Fruit fly (Drosophila melanogaster) whole organism, prepupa: Measurements from ENCODE around the gene pum.

ENCODE experiments used
- Blimp-1 ChIP-seq: fragments of 200-800 bp; sonication (Bioruptor generic); optimal IDR thresholded peaks from 3 replicates; lab custom pipeline; 2017; ENCODE audit warnings: missing biosample characterization, missing genetic modification characterization, mild to moderate bottlenecking, moderate library complexity, missing genetic modification reagents
- CG10631 ChIP-seq: fragments of 200-800 bp; sonication (Bioruptor generic); optimal IDR thresholded peaks from 2 replicates; lab custom pipeline; 2016; ENCODE audit warnings: missing biosample characterization, missing genetic modification characterization
- CG11762 ChIP-seq: fragments of 200-800 bp; sonication (Bioruptor generic); optimal IDR thresholded peaks from 3 replicates; lab custom pipeline; 2016; ENCODE audit warnings: missing biosample characterization, missing genetic modification characterization; ENCODE audit not compliant: insufficient read depth
- CG15336 ChIP-seq: fragments of 200-800 bp; sonication (Bioruptor generic); IDR thresholded peaks from 2 replicates; pipeline ENCODE4 v1.3.6; 2022; ENCODE audit warnings: missing biosample characterization, missing genetic modification characterization
- CG1621 ChIP-seq: fragments of 200-800 bp; sonication (Bioruptor generic); optimal IDR thresholded peaks from 3 replicates; lab custom pipeline; 2018; ENCODE audit warnings: missing biosample characterization, mild to moderate bottlenecking, missing genetic modification characterization
- CG16779 ChIP-seq: fragments of 200-800 bp; sonication (Bioruptor generic); optimal IDR thresholded peaks from 3 replicates; lab custom pipeline; 2017; ENCODE audit warnings: missing biosample characterization, mild to moderate bottlenecking, missing genetic modification characterization
- CG32006 ChIP-seq: fragments of 200-800 bp; sonication (Bioruptor generic); optimal IDR thresholded peaks from 3 replicates; lab custom pipeline; 2017; ENCODE audit warnings: missing biosample characterization, mild to moderate bottlenecking, missing genetic modification characterization
- CG34406 ChIP-seq: fragments of 200-800 bp; sonication (Bioruptor generic); optimal IDR thresholded peaks from 3 replicates; lab custom pipeline; 2016; ENCODE audit warnings: missing biosample characterization, missing genetic modification characterization
- CG6163 ChIP-seq: fragments of 200-800 bp; sonication (Bioruptor generic); IDR thresholded peaks from 3 replicates; pipeline ENCODE4 v1.3.6; 2022; ENCODE audit warnings: missing biosample characterization, missing genetic modification characterization
- CG6276 ChIP-seq: fragments of 200-800 bp; sonication (Bioruptor generic); optimal IDR thresholded peaks from 2 replicates; lab custom pipeline; 2017; ENCODE audit warnings: missing biosample characterization, mild to moderate bottlenecking, missing genetic modification characterization
- CG6792 ChIP-seq: fragments of 200-800 bp; sonication (Bioruptor generic); optimal IDR thresholded peaks from 3 replicates; lab custom pipeline; 2016; ENCODE audit warnings: missing biosample characterization, missing genetic modification characterization
- CG6854 ChIP-seq: fragments of 200-800 bp; sonication (Bioruptor generic); optimal IDR thresholded peaks from 2 replicates; lab custom pipeline; 2017; ENCODE audit warnings: missing biosample characterization, mild to moderate bottlenecking, missing genetic modification characterization
- CG8119 ChIP-seq: fragments of 200-800 bp; sonication (Bioruptor generic); IDR thresholded peaks from 3 replicates; pipeline ENCODE4 v1.3.6; 2022; ENCODE audit warnings: missing biosample characterization, missing genetic modification characterization
- CG8319 ChIP-seq: fragments of 200-800 bp; sonication (Bioruptor generic); optimal IDR thresholded peaks from 3 replicates; lab custom pipeline; 2016; ENCODE audit warnings: missing biosample characterization, missing genetic modification characterization
- CG8632 ChIP-seq: fragments of 200-800 bp; sonication (Bioruptor generic); optimal IDR thresholded peaks from 3 replicates; lab custom pipeline; 2016; ENCODE audit warnings: missing biosample characterization, missing genetic modification characterization
- CG9139 ChIP-seq: fragments of 200-800 bp; sonication (Bioruptor generic); optimal IDR thresholded peaks from 3 replicates; lab custom pipeline; 2017; ENCODE audit warnings: missing biosample characterization, mild to moderate bottlenecking, missing genetic modification characterization
- Eip78C ChIP-seq: fragments of 200-800 bp; sonication (Bioruptor generic); peaks from one replicate; lab custom pipeline; 2016; ENCODE audit warnings: missing biosample characterization, missing genetic modification characterization
- Eip93F ChIP-seq: fragments of 200-800 bp; sonication (Bioruptor generic); optimal IDR thresholded peaks from 2 replicates; lab custom pipeline; 2016; ENCODE audit warnings: missing biosample characterization, mild to moderate bottlenecking, missing genetic modification characterization
- Ets21C ChIP-seq: fragments of 200-800 bp; sonication (Bioruptor generic); optimal IDR thresholded peaks from 3 replicates; lab custom pipeline; 2016; ENCODE audit warnings: missing biosample characterization, missing genetic modification characterization
- Ets96B ChIP-seq: fragments of 200-800 bp; optimal IDR thresholded peaks from 2 replicates; lab custom pipeline; 2019; ENCODE audit warnings: missing biosample characterization, mild to moderate bottlenecking, missing genetic modification characterization, moderate library complexity
- Hr38 ChIP-seq: sonication (Bioruptor generic); optimal IDR thresholded peaks from 2 replicates; lab custom pipeline; 2016; ENCODE audit warnings: missing biosample characterization, missing genetic modification characterization
- Hr39 ChIP-seq: fragments of 200-800 bp; sonication (Bioruptor generic); optimal IDR thresholded peaks from 2 replicates; lab custom pipeline; 2016; ENCODE audit warnings: missing biosample characterization, missing genetic modification characterization
- Hr4 ChIP-seq: fragments of 200-800 bp; sonication (Bioruptor generic); optimal IDR thresholded peaks from 3 replicates; lab custom pipeline; 2016; ENCODE audit warnings: missing biosample characterization, missing genetic modification characterization
- Lpt ChIP-seq: fragments of 200-800 bp; sonication (Bioruptor generic); optimal IDR thresholded peaks from 3 replicates; lab custom pipeline; 2016; ENCODE audit warnings: missing biosample characterization, missing genetic modification characterization
- Met ChIP-seq: fragments of 200-800 bp; sonication (Bioruptor generic); optimal IDR thresholded peaks from 3 replicates; lab custom pipeline; 2016; ENCODE audit warnings: missing biosample characterization, missing genetic modification characterization
- OdsH ChIP-seq: fragments of 200-800 bp; sonication (Bioruptor generic); optimal IDR thresholded peaks from 3 replicates; lab custom pipeline; 2016; ENCODE audit warnings: missing biosample characterization, missing genetic modification characterization
- Sox102F ChIP-seq: fragments of 200-800 bp; sonication (Bioruptor generic); optimal IDR thresholded peaks from 2 replicates; lab custom pipeline; 2016; ENCODE audit warnings: missing biosample characterization, mild to moderate bottlenecking, missing genetic modification characterization
- Sox14 ChIP-seq: fragments of 200-800 bp; sonication (Bioruptor generic); optimal IDR thresholded peaks from 3 replicates; lab custom pipeline; 2016; ENCODE audit warnings: missing biosample characterization, missing genetic modification characterization
- Sox15 ChIP-seq: fragments of 200-800 bp; sonication (Bioruptor generic); optimal IDR thresholded peaks from 3 replicates; lab custom pipeline; 2016; ENCODE audit warnings: missing biosample characterization, missing genetic modification characterization
- achi ChIP-seq: fragments of 200-800 bp; sonication (Bioruptor generic); optimal IDR thresholded peaks from 3 replicates; lab custom pipeline; 2016; ENCODE audit warnings: missing biosample characterization, missing genetic modification characterization
- acj6 ChIP-seq: fragments of 200-800 bp; sonication (Bioruptor generic); optimal IDR thresholded peaks from 3 replicates; lab custom pipeline; 2016; ENCODE audit warnings: missing biosample characterization, missing genetic modification characterization
- cyc ChIP-seq: fragments of 200-800 bp; sonication (Bioruptor generic); optimal IDR thresholded peaks from 3 replicates; lab custom pipeline; 2016; ENCODE audit warnings: missing biosample characterization, missing genetic modification characterization
- dac ChIP-seq: fragments of 200-800 bp; sonication (Bioruptor generic); optimal IDR thresholded peaks from 2 replicates; lab custom pipeline; 2017; ENCODE audit warnings: missing biosample characterization, mild to moderate bottlenecking, missing genetic modification characterization
- dsx ChIP-seq: fragments of 200-800 bp; optimal IDR thresholded peaks from 3 replicates; lab custom pipeline; 2019; ENCODE audit warnings: missing biosample characterization, mild to moderate bottlenecking, missing genetic modification characterization, moderate library complexity; ENCODE audit not compliant: poor library complexity, severe bottlenecking
- eg ChIP-seq: fragments of 200-800 bp; sonication (Bioruptor generic); IDR thresholded peaks from 3 replicates; pipeline ENCODE4 v1.3.6; 2022; ENCODE audit warnings: missing biosample characterization, missing genetic modification characterization
- esn ChIP-seq: fragments of 200-800 bp; sonication (Bioruptor generic); optimal IDR thresholded peaks from 2 replicates; lab custom pipeline; 2016; ENCODE audit warnings: missing biosample characterization, mild to moderate bottlenecking, missing genetic modification characterization, moderate library complexity
- fd85E ChIP-seq: fragments of 200-800 bp; sonication (Bioruptor generic); optimal IDR thresholded peaks from 3 replicates; lab custom pipeline; 2016; ENCODE audit warnings: missing biosample characterization, missing genetic modification characterization
- fkh ChIP-seq: fragments of 200-800 bp; sonication (Bioruptor generic); optimal IDR thresholded peaks from 3 replicates; lab custom pipeline; 2017; ENCODE audit warnings: missing biosample characterization, mild to moderate bottlenecking, missing genetic modification characterization, moderate library complexity
- pdm3 ChIP-seq: fragments of 200-800 bp; sonication (Bioruptor generic); optimal IDR thresholded peaks from 3 replicates; lab custom pipeline; 2016; ENCODE audit warnings: missing biosample characterization, missing genetic modification characterization
- salr ChIP-seq, 2 experiments: fragments of 200-800 bp; sonication (Bioruptor generic); optimal IDR thresholded peaks; 3 replicates each; lab custom pipeline; 2016 to 2018; ENCODE audit warnings: missing biosample characterization in 2 of 2, missing genetic modification characterization in 2 of 2, mild to moderate bottlenecking in 1 of 2
- spab ChIP-seq: fragments of 200-800 bp; sonication (Bioruptor generic); optimal IDR thresholded peaks from 2 replicates; lab custom pipeline; 2017; ENCODE audit warnings: missing biosample characterization, mild to moderate bottlenecking, missing genetic modification characterization, missing genetic modification reagents
- ss ChIP-seq, 2 experiments: fragments of 200-800 bp; sonication (Bioruptor generic); optimal IDR thresholded peaks; 2 replicates in 1 of 2; 3 replicates in 1 of 2; lab custom pipeline; 2017 to 2018; ENCODE audit warnings: mild to moderate bottlenecking in 2 of 2, missing biosample characterization in 2 of 2, missing genetic modification characterization in 2 of 2, moderate library complexity in 1 of 2
- svp ChIP-seq: fragments of 200-800 bp; sonication (Bioruptor generic); peaks from one replicate; lab custom pipeline; 2016; ENCODE audit warnings: missing biosample characterization, missing genetic modification characterization
- topi ChIP-seq: fragments of 200-800 bp; sonication (Bioruptor generic); optimal IDR thresholded peaks from 3 replicates; lab custom pipeline; 2016; ENCODE audit warnings: missing biosample characterization, missing genetic modification characterization
- vri ChIP-seq: fragments of 200-800 bp; sonication (Bioruptor generic); optimal IDR thresholded peaks from 3 replicates; lab custom pipeline; 2016; ENCODE audit warnings: missing biosample characterization, mild to moderate bottlenecking, missing genetic modification characterization

pum gene

dm6 chr3R:9033619-9034401 is 203.7 kb downstream of the pum start (continued):
- TF ChIP-seq esn (GFP tag; lab: Kevin White, UChicago), result peak; percentile 91
- TF ChIP-seq CG6163 (GFP tag; lab: Robert Waterston, UW), result peak; percentile 70; the same call in 2 of the 3 replicates
- TF ChIP-seq CG11762 (GFP tag; lab: Kevin White, UChicago), result peak; percentile 70
- peak; percentile 87 for TF ChIP-seq Met (GFP tag; lab: Kevin White, UChicago)
- peak; percentile 76 for TF ChIP-seq Lpt (GFP tag; lab: Kevin White, UChicago)
- TF ChIP-seq Ets96B (tag; lab: Kevin White, UChicago), result peak; percentile 90
- TF ChIP-seq Blimp-1 (GFP tag; lab: Kevin White, UChicago), result peak; percentile 72
- peak; percentile 83 for TF ChIP-seq dsx (GFP tag; lab: Kevin White, UChicago)
- TF ChIP-seq vri (GFP tag; lab: Kevin White, UChicago), result peak; percentile 63
- peak; percentile 97 for TF ChIP-seq Eip78C

dm6 chr3R:9031797-9032418 is 205.6 kb downstream of the pum start:
- TF ChIP-seq Hr38 (GFP tag; lab: Kevin White, UChicago) (peak; percentile 93), CG15336 (GFP tag; lab: Robert Waterston, UW) (peak; percentile 99), CG9139 (GFP tag; lab: Kevin White, UChicago) (peak; percentile 97), pdm3 (GFP tag; lab: Kevin White, UChicago) (peak; percentile 99), cyc (GFP tag; lab: Kevin White, UChicago) (peak; percentile 98), dac (GFP tag; lab: Kevin White, UChicago) (peak; percentile 99), acj6 (GFP tag; lab: Kevin White, UChicago) (peak; percentile 98), CG11762 (GFP tag; lab: Kevin White, UChicago) (peak; percentile 98), CG6276 (GFP tag; lab: Kevin White, UChicago) (peak; percentile 99), CG16779 (tag; lab: Kevin White, UChicago) (peak; percentile 98), vri (GFP tag; lab: Kevin White, UChicago) (peak; percentile 97), CG1621 (peak; percentile 98), Sox102F (GFP tag; lab: Kevin White, UChicago) (peak; percentile 98), Ets21C (GFP tag; lab: Kevin White, UChicago) (peak; percentile 94), topi (GFP tag; lab: Kevin White, UChicago) (peak; percentile 97), CG32006 (GFP tag; lab: Kevin White, UChicago) (peak; percentile 100), CG8119 (peak; percentile 100), CG6792 (GFP tag; lab: Kevin White, UChicago) (peak; percentile 98), OdsH (GFP tag; lab: Kevin White, UChicago) (peak; percentile 99), CG8319 (GFP tag; lab: Kevin White, UChicago) (peak; percentile 95), ss (GFP tag; optimal IDR thresholded peaks at IDR 0.05; lab: Kevin White, UChicago) (peak; percentile 98 to 99), Eip93F (peak; percentile 94), CG8632 (peak; percentile 98), fkh (GFP tag; lab: Kevin White, UChicago) (no peak), eg (GFP tag; lab: Robert Waterston, UW) (peak; percentile 99), spab (GFP tag; lab: Kevin White, UChicago) (peak; percentile 99), CG34406 (GFP tag; lab: Kevin White, UChicago) (peak; percentile 97), dsx (GFP tag; lab: Kevin White, UChicago) (peak; percentile 97), Lpt (GFP tag; lab: Kevin White, UChicago) (peak; percentile 99), Hr39 (GFP tag; lab: Kevin White, UChicago) (peak; percentile 97), Eip78C (peak; percentile 100), esn (GFP tag; lab: Kevin White, UChicago) (peak; percentile 98), CG6163 (GFP tag; lab: Robert Waterston, UW) (peak; percentile 99), CG10631 (peak; percentile 99), Sox14 (GFP tag; lab: Kevin White, UChicago) (peak; percentile 99), achi (GFP tag; lab: Kevin White, UChicago) (peak; percentile 98), Hr4 (peak; percentile 99), CG6854 (GFP tag; lab: Kevin White, UChicago) (peak; percentile 97), Sox15 (GFP tag; lab: Kevin White, UChicago) (peak; percentile 94), salr (GFP tag; optimal IDR thresholded peaks at IDR 0.05; lab: Kevin White, UChicago) (peak; percentile 97 to 99), svp (GFP tag; lab: Kevin White, UChicago) (peak; percentile 99), fd85E (GFP tag; lab: Kevin White, UChicago) (peak; percentile 95), Met (GFP tag; lab: Kevin White, UChicago) (peak; percentile 98)
